Fruit fly (Drosophila melanogaster): Measurements from ENCODE around the gene Nup98-96.

dm6 chr3R:23735648-23736047, 45.8 kb downstream of the Nup98-96 start:
- no peak for TF ChIP-seq D1 (tag; optimal IDR thresholded peaks at IDR 0.05)
- TF ChIP-seq CG8301 (tag; optimal IDR thresholded peaks at IDR 0.05), result no peak
- TF ChIP-seq Pif1A (GFP tag; optimal IDR thresholded peaks at IDR 0.05), result no peak
- no peak for TF ChIP-seq CG14655 (GFP tag; optimal IDR thresholded peaks at IDR 0.05)
